Fruit fly (Drosophila melanogaster): Measurements from ENCODE around the gene CG43116.

dm6 chr3R:26002039-26002438 lies 5.2 kb upstream of the CG43116 start:
- TF ChIP-seq CG8478 (optimal IDR thresholded peaks at IDR 0.05), result no peak
- no peak for TF ChIP-seq CTCF (optimal IDR thresholded peaks at IDR 0.05)

Data from S2 (cell line).